Worm (Caenorhabditis elegans) whole organism, L1 larva: ENCODE measurements around the gene ZC196.8.

Experiments used
- ceh-88 ChIP-seq: fragments of 200-800 bp; sonication (Bioruptor generic); IDR thresholded peaks from 2 replicates; pipeline ENCODE4 v1.3.6; 2022; ENCODE audit warnings: missing genetic modification characterization, missing compliant biosample characterization
- lin-13 ChIP-seq: fragments of 150-350 bp; optimal IDR thresholded peaks from 2 replicates; lab custom pipeline; 2014; ENCODE audit warnings: missing biosample characterization, missing genetic modification reagents, missing genetic modification characterization
- lir-3 ChIP-seq: sonication (generic microtip); optimal IDR thresholded peaks from 2 replicates; lab custom pipeline; 2016; ENCODE audit warnings: mild to moderate bottlenecking, missing genetic modification characterization, moderate library complexity, missing compliant biosample characterization; ENCODE audit not compliant: poor library complexity
- mdl-1 ChIP-seq, 2 experiments: fragments of 150-350 bp; optimal IDR thresholded peaks; 2 replicates each; lab custom pipeline; 2014 to 2017; ENCODE audit warnings: missing biosample characterization in 2 of 2, missing genetic modification characterization in 2 of 2, inconsistent platforms in 1 of 2
- pqm-1 ChIP-seq: sonication (generic microtip); optimal IDR thresholded peaks from 3 replicates; lab custom pipeline; 2017; ENCODE audit warnings: missing biosample characterization, missing genetic modification characterization
- skn-1 ChIP-seq: fragments of 150-350 bp; optimal IDR thresholded peaks from 2 replicates; lab custom pipeline; 2014; ENCODE audit warnings: missing biosample characterization, missing genetic modification characterization
- snpc-4 ChIP-seq: fragments of 150-350 bp; optimal IDR thresholded peaks from 2 replicates; lab custom pipeline; 2014; ENCODE audit warnings: missing biosample characterization, missing genetic modification characterization
- sox-4 ChIP-seq: sonication (generic microtip); optimal IDR thresholded peaks from 2 replicates; lab custom pipeline; 2016; ENCODE audit warnings: missing genetic modification characterization, missing compliant biosample characterization
- tbx-2 ChIP-seq: sonication (generic microtip); optimal IDR thresholded peaks from 2 replicates; lab custom pipeline; 2016; ENCODE audit warnings: missing genetic modification characterization, missing compliant biosample characterization
- unc-130 ChIP-seq: fragments of 150-350 bp; optimal IDR thresholded peaks from 2 replicates; lab custom pipeline; 2017; ENCODE audit warnings: missing biosample characterization, missing genetic modification characterization, inconsistent platforms
- zag-1 ChIP-seq: fragments of 150-350 bp; optimal IDR thresholded peaks from 2 replicates; lab custom pipeline; 2014; ENCODE audit warnings: missing biosample characterization, missing genetic modification characterization
- ztf-11 ChIP-seq, 2 experiments: sonication (generic microtip); optimal IDR thresholded peaks; 2 replicates each; lab custom pipeline; 2016 to 2017; ENCODE audit warnings: missing genetic modification characterization in 2 of 2, missing biosample characterization in 1 of 2, missing compliant biosample characterization in 1 of 2

DNA sequence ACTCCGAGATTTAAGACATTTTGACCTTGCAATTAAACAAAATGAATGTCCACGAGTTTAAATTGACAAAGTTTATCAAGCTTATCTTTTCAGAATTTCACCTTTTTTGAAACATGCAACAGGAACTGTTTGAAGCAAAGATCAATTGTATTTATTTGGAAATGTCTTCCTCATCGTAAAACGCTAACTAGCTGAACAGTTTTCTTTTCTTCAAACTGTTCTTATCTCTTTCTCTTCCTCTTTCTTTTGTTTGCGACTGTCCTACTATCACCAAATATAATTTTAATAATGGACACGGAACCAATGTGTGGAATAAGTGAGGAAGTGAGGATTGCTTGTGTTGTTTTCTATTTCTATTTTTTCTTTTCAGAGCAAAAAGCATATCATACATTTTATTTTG lies 10.9 kb upstream of the ZC196.8 start, which contains the start of gene ZC196.4:
- no peak for TF ChIP-seq unc-130 (tag; lab: Kevin White, UChicago)
- TF ChIP-seq lir-3 (tag; lab: Kevin White, UChicago) = no peak
- TF ChIP-seq skn-1 = no peak
- no peak for TF ChIP-seq zag-1 (tag; lab: Kevin White, UChicago)
- no peak for TF ChIP-seq snpc-4 (tag; lab: Kevin White, UChicago)
- no peak for TF ChIP-seq ztf-11 (tag; optimal IDR thresholded peaks at IDR 0.05; lab: Kevin White, UChicago)
- TF ChIP-seq sox-4 (tag; lab: Kevin White, UChicago) = no peak
- TF ChIP-seq pqm-1 = no peak
- TF ChIP-seq mdl-1 (tag; optimal IDR thresholded peaks at IDR 0.05; lab: Kevin White, UChicago) = no peak
- TF ChIP-seq tbx-2 (tag; lab: Kevin White, UChicago) = no peak
- TF ChIP-seq lin-13 (GFP tag; lab: Kevin White, UChicago) = no peak
- no peak for TF ChIP-seq ceh-88 (GFP tag; lab: Robert Waterston, UW)
